Worm (Caenorhabditis elegans) whole organism, L4 larva: ENCODE data around the gene F48G7.7.

Experiments
- Y5F2A.4 ChIP-seq: fragments of 200-800 bp; sonication (Bioruptor generic); optimal IDR thresholded peaks from 2 replicates; lab custom pipeline; 2018; ENCODE audit warnings: mild to moderate bottlenecking, missing genetic modification characterization, missing compliant biosample characterization
- nhr-11 ChIP-seq: fragments of 150-350 bp; optimal IDR thresholded peaks from 2 replicates; lab custom pipeline; 2014; ENCODE audit warnings: missing biosample characterization, missing genetic modification characterization

DNA sequence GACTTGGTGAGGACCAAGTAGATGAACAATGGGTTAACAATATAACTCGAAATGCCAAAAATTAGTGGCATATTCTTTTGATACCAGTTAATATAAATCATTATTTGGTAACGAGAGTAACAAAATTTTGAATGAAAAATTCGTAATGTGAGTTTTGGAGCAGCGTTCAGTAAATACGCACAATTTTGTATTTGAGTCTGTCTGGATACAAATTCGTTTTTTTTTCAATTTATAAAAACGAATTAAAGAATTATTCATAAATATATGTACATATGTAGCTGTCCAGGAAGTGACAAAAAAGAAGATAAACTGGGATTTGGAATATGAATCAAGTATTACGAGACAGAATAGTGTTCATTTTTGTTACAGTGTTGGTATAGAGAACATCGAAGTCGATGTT lies 26.7 kb upstream of the F48G7.7 start, which contains the start of gene srj-5:
- TF ChIP-seq nhr-11 (tag; lab: Kevin White, UChicago) (no peak), Y5F2A.4 (no peak)
